Fruit fly (Drosophila melanogaster) whole organism, prepupa: ENCODE results near the gene CaMKII.

ENCODE experiments used
- Blimp-1 ChIP-seq: fragments of 200-800 bp; sonication (Bioruptor generic); optimal IDR thresholded peaks from 3 replicates; lab custom pipeline; 2017; ENCODE audit warnings: missing biosample characterization, missing genetic modification characterization, mild to moderate bottlenecking, moderate library complexity, missing genetic modification reagents
- CG11902 ChIP-seq: fragments of 200-800 bp; sonication (Bioruptor generic); optimal IDR thresholded peaks from 3 replicates; lab custom pipeline; 2016; ENCODE audit warnings: missing biosample characterization, missing genetic modification characterization
- CG15336 ChIP-seq: fragments of 200-800 bp; sonication (Bioruptor generic); IDR thresholded peaks from 2 replicates; pipeline ENCODE4 v1.3.6; 2022; ENCODE audit warnings: missing biosample characterization, missing genetic modification characterization
- CG6792 ChIP-seq: fragments of 200-800 bp; sonication (Bioruptor generic); optimal IDR thresholded peaks from 3 replicates; lab custom pipeline; 2016; ENCODE audit warnings: missing biosample characterization, missing genetic modification characterization
- CG6854 ChIP-seq: fragments of 200-800 bp; sonication (Bioruptor generic); optimal IDR thresholded peaks from 2 replicates; lab custom pipeline; 2017; ENCODE audit warnings: missing biosample characterization, mild to moderate bottlenecking, missing genetic modification characterization
- CG7368 ChIP-seq: fragments of 200-800 bp; sonication (Bioruptor generic); optimal IDR thresholded peaks from 3 replicates; lab custom pipeline; 2016; ENCODE audit warnings: missing biosample characterization, missing genetic modification characterization
- Gug ChIP-seq: fragments of 200-800 bp; sonication (Bioruptor generic); IDR thresholded peaks from 2 replicates; pipeline ENCODE4 v1.3.6; 2022; ENCODE audit warnings: missing biosample characterization, missing genetic modification characterization
- Sox102F ChIP-seq: fragments of 200-800 bp; sonication (Bioruptor generic); optimal IDR thresholded peaks from 2 replicates; lab custom pipeline; 2016; ENCODE audit warnings: missing biosample characterization, mild to moderate bottlenecking, missing genetic modification characterization
- Sox15 ChIP-seq: fragments of 200-800 bp; sonication (Bioruptor generic); optimal IDR thresholded peaks from 3 replicates; lab custom pipeline; 2016; ENCODE audit warnings: missing biosample characterization, missing genetic modification characterization
- cyc ChIP-seq: fragments of 200-800 bp; sonication (Bioruptor generic); optimal IDR thresholded peaks from 3 replicates; lab custom pipeline; 2016; ENCODE audit warnings: missing biosample characterization, missing genetic modification characterization
- fd85E ChIP-seq: fragments of 200-800 bp; sonication (Bioruptor generic); optimal IDR thresholded peaks from 3 replicates; lab custom pipeline; 2016; ENCODE audit warnings: missing biosample characterization, missing genetic modification characterization
- pdm3 ChIP-seq: fragments of 200-800 bp; sonication (Bioruptor generic); optimal IDR thresholded peaks from 3 replicates; lab custom pipeline; 2016; ENCODE audit warnings: missing biosample characterization, missing genetic modification characterization
- ss ChIP-seq, 2 experiments: fragments of 200-800 bp; sonication (Bioruptor generic); optimal IDR thresholded peaks; 2 replicates in 1 of 2; 3 replicates in 1 of 2; lab custom pipeline; 2017 to 2018; ENCODE audit warnings: mild to moderate bottlenecking in 2 of 2, missing biosample characterization in 2 of 2, missing genetic modification characterization in 2 of 2, moderate library complexity in 1 of 2
- svp ChIP-seq: fragments of 200-800 bp; sonication (Bioruptor generic); peaks from one replicate; lab custom pipeline; 2016; ENCODE audit warnings: missing biosample characterization, missing genetic modification characterization

dm6 chr4:1090304-1090703, 36.8 kb upstream of the CaMKII start:
- TF ChIP-seq fd85E (GFP tag; lab: Kevin White, UChicago) (no peak), CG7368 (GFP tag; lab: Kevin White, UChicago) (no peak), pdm3 (GFP tag; lab: Kevin White, UChicago) (no peak), ss (GFP tag; optimal IDR thresholded peaks at IDR 0.05; lab: Kevin White, UChicago) (no peak), Gug (GFP tag; lab: Robert Waterston, UW) (no peak), CG11902 (GFP tag; lab: Kevin White, UChicago) (no peak), CG6854 (GFP tag; lab: Kevin White, UChicago) (no peak), cyc (GFP tag; lab: Kevin White, UChicago) (no peak), CG6792 (GFP tag; lab: Kevin White, UChicago) (no peak), Blimp-1 (GFP tag; lab: Kevin White, UChicago) (no peak), Sox15 (GFP tag; lab: Kevin White, UChicago) (no peak), Sox102F (GFP tag; lab: Kevin White, UChicago) (no peak), svp (GFP tag; lab: Kevin White, UChicago) (no peak), CG15336 (GFP tag; lab: Robert Waterston, UW) (no peak)
